Fruit fly (Drosophila melanogaster) whole organism, wandering third instar larva: ENCODE measurements around the gene SrpRalpha.

Source experiments
- Dif ChIP-seq: fragments of 200-275, 200-300 bp; sonication (Bioruptor generic); optimal IDR thresholded peaks from 2 replicates; lab custom pipeline; 2018; ENCODE audit warnings: missing biosample characterization, missing genetic modification characterization; ENCODE audit not compliant: partially characterized antibody
- Mio ChIP-seq: sonication (Bioruptor generic); optimal IDR thresholded peaks from 2 replicates; lab custom pipeline; 2016; ENCODE audit warnings: missing biosample characterization, missing genetic modification characterization
- Vsx2 ChIP-seq: fragments of 200-300, 225-300 bp; sonication (Bioruptor generic); optimal IDR thresholded peaks from 2 replicates; lab custom pipeline; 2018; ENCODE audit warnings: missing biosample characterization, missing genetic modification characterization; ENCODE audit not compliant: partially characterized antibody
- pan ChIP-seq: fragments of >200 bp; optimal IDR thresholded peaks from 2 replicates; lab custom pipeline; 2017
- sage ChIP-seq: fragments of 200-800 bp; sonication (Bioruptor generic); optimal IDR thresholded peaks from 2 replicates; lab custom pipeline; 2016; ENCODE audit warnings: missing biosample characterization, mild to moderate bottlenecking, missing genetic modification characterization

DNA sequence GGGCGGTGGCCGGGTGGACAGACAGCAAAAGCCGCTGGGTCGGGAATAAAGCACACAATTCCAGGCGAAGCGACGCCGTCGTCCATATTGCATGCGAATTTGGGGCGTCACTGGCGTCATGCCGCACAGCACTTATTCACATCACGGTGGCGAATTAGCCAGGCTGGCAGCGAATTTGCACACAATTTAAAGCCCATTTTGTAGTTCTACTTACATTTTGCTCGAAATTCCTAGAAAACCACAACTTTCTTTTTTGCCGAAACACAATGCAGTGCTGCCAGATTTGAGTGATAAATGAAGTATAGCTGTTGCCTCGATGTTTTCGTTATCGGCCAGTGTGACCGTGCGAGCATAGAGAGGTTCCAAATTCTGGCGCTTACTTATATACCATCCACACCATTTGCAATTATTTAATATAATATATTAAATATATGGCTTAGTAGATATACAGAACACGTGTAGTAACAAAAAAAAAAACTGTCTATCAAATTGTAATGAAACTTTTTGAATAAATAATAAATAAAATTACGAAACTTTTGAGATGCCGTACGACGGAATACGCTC, 19.5 kb upstream of the SrpRalpha start, which contains the start of gene Ran:
- TF ChIP-seq Dif (GFP tag; lab: Kevin White, UChicago) (no peak), pan (lab: Kevin White, UChicago) (no peak), Mio (GFP tag; lab: Kevin White, UChicago) (no peak), sage (no peak), Vsx2 (GFP tag; lab: Kevin White, UChicago) (no peak)
